Worm (Caenorhabditis elegans) whole organism, early embryonic: Measurements from ENCODE around the gene W05B10.4.

ENCODE experiments used
- aly-1 ChIP-seq: sonication (generic microtip); optimal IDR thresholded peaks from 2 replicates; lab custom pipeline; 2016; ENCODE audit warnings: missing genetic modification characterization, missing compliant biosample characterization
- ama-1 ChIP-seq: fragments of 150-350 bp; optimal IDR thresholded peaks from 2 replicates; lab custom pipeline; 2014
- ets-7 ChIP-seq: sonication (generic microtip); optimal IDR thresholded peaks from 2 replicates; lab custom pipeline; 2016; ENCODE audit warnings: missing genotype, missing genetic modification characterization, missing compliant biosample characterization
- flt-1 ChIP-seq: fragments of 200-800 bp; sonication (Bioruptor generic); IDR thresholded peaks from 2 replicates; pipeline ENCODE4 v1.3.6; 2022; ENCODE audit warnings: missing genetic modification characterization, missing compliant biosample characterization
- hmg-4 ChIP-seq: fragments of 200-800 bp; sonication (Bioruptor generic); optimal IDR thresholded peaks from 2 replicates; lab custom pipeline; 2018; ENCODE audit warnings: mild to moderate bottlenecking, missing genetic modification characterization, missing compliant biosample characterization
- pes-1 ChIP-seq: fragments of 200-800 bp; sonication (Bioruptor generic); IDR thresholded peaks from 2 replicates; pipeline ENCODE4 v1.3.6; 2022; ENCODE audit warnings: missing genetic modification reagents, missing genetic modification characterization, missing compliant biosample characterization
- sea-1 ChIP-seq: fragments of 200-800 bp; sonication (Bioruptor generic); conservative IDR thresholded peaks from 2 replicates; pipeline ENCODE4 v1.3.6; 2022; ENCODE audit warnings: missing genetic modification characterization, missing compliant biosample characterization
- tbx-11 ChIP-seq: fragments of 200-800 bp; sonication (Bioruptor generic); IDR thresholded peaks from 2 replicates; pipeline ENCODE4 v1.3.6; 2022; ENCODE audit warnings: missing genetic modification characterization, missing compliant biosample characterization
- tbx-37 ChIP-seq: fragments of 200-800 bp; sonication (Bioruptor generic); conservative IDR thresholded peaks from 2 replicates; pipeline ENCODE4 v1.3.6; 2022; ENCODE audit warnings: missing genetic modification reagents, missing genetic modification characterization, missing compliant biosample characterization
- tra-4 ChIP-seq: sonication (generic microtip); optimal IDR thresholded peaks from 2 replicates; lab custom pipeline; 2017; ENCODE audit warnings: missing genetic modification characterization, missing compliant biosample characterization

- TF ChIP-seq pes-1 (GFP tag; lab: Robert Waterston, UW) (no peak), aly-1 (tag; lab: Kevin White, UChicago) (no peak), hmg-4 (GFP tag; lab: Kevin White, UChicago) (no peak), ama-1 (no peak), tbx-37 (no peak), tbx-11 (no peak), ets-7 (tag; lab: Kevin White, UChicago) (no peak), sea-1 (GFP tag; lab: Robert Waterston, UW) (no peak), flt-1 (GFP tag; lab: Robert Waterston, UW) (no peak), tra-4 (tag; lab: Kevin White, UChicago) (no peak)
Observed at ce11 chrV:12679292-12679691, 11.3 kb downstream of the W05B10.4 start.
